Worm (Caenorhabditis elegans): ENCODE data around the gene W07G4.8.

Gene W07G4.8

ce11 chrV:13090130-13090770 is 40.9 kb upstream of the W07G4.8 start, which contains the start of gene C34B4.4 (continued):
- no peak for TF ChIP-seq nhr-25 (tag; optimal IDR thresholded peaks at IDR 0.05; ENCODE audit: borderline replicate concordance, insufficient read depth)

ce11 chrV:13088485-13088884 is 39.1 kb upstream of the W07G4.8 start:
- TF ChIP-seq skn-1 (tag; optimal IDR thresholded peaks at IDR 0.05) (no peak), nhr-41 (GFP tag; IDR thresholded peaks at IDR 0.05) (no peak), dmd-6 (GFP tag; IDR thresholded peaks at IDR 0.05) (no peak), lin-38 (GFP tag; IDR thresholded peaks at IDR 0.05) (peak; percentile 19), ces-1 (GFP tag; optimal IDR thresholded peaks at IDR 0.05) (no peak), daf-16 (GFP tag; optimal IDR thresholded peaks at IDR 0.05) (peak in 1 of 2 experiments; percentile 56), daf-16 (tag; optimal IDR thresholded peaks at IDR 0.05) (no peak), vab-7 (GFP tag; IDR thresholded peaks at IDR 0.05) (no peak), ztf-7 (tag; optimal IDR thresholded peaks at IDR 0.05) (no peak), ctbp-1 (GFP tag; IDR thresholded peaks at IDR 0.05) (peak; percentile 26; the same call in 1 of the 2 replicates), ceh-32 (tag; optimal IDR thresholded peaks at IDR 0.05; ENCODE audit: poor library complexity) (no peak), nhr-25 (tag; optimal IDR thresholded peaks at IDR 0.05; ENCODE audit: borderline replicate concordance, insufficient read depth) (no peak), ceh-44 (GFP tag; IDR thresholded peaks at IDR 0.05) (no peak), nhr-42 (GFP tag; IDR thresholded peaks at IDR 0.05) (no peak), pha-4 (GFP tag; IDR thresholded peaks at IDR 0.05) (no peak), pha-4 (tag; optimal IDR thresholded peaks at IDR 0.05) (no peak)

ce11 chrV:13085917-13086552 is 36.7 kb upstream of the W07G4.8 start:
- TF ChIP-seq hlh-30 (tag; optimal IDR thresholded peaks at IDR 0.05; ENCODE audit: insufficient read depth): peak; percentile 71
- TF ChIP-seq egl-43 (GFP tag; IDR thresholded peaks at IDR 0.05): peak; percentile 74
- peak; percentile 28 for TF ChIP-seq dpl-1 (GFP tag; optimal IDR thresholded peaks at IDR 0.05)
- peak; percentile 19 for TF ChIP-seq nhr-102 (tag; optimal IDR thresholded peaks at IDR 0.05)
- TF ChIP-seq ceh-82 (tag; optimal IDR thresholded peaks at IDR 0.05): no peak
- TF ChIP-seq dve-1 (tag; optimal IDR thresholded peaks at IDR 0.05; ENCODE audit: insufficient read depth): peak; percentile 45
- TF ChIP-seq nhr-237 (tag; optimal IDR thresholded peaks at IDR 0.05): no peak
- TF ChIP-seq sdz-12 (GFP tag; optimal IDR thresholded peaks at IDR 0.05): no peak
- TF ChIP-seq lin-13 (GFP tag; optimal IDR thresholded peaks at IDR 0.05): no peak
- TF ChIP-seq rbr-2 (tag; optimal IDR thresholded peaks at IDR 0.05): peak; percentile 67
- TF ChIP-seq skn-1 (tag; optimal IDR thresholded peaks at IDR 0.05): no peak
- peak; percentile 26 for TF ChIP-seq mxl-3 (GFP tag; optimal IDR thresholded peaks at IDR 0.05)
- TF ChIP-seq zip-11 (GFP tag; IDR thresholded peaks at IDR 0.05): no peak
- peak; percentile 85 for TF ChIP-seq saeg-2 (GFP tag; IDR thresholded peaks at IDR 0.05)
- no peak for TF ChIP-seq unc-130 (GFP tag; optimal IDR thresholded peaks at IDR 0.05)
- TF ChIP-seq nhr-48 (tag; optimal IDR thresholded peaks at IDR 0.05): peak; percentile 11
- TF ChIP-seq mep-1 (tag; optimal IDR thresholded peaks at IDR 0.05): peak; percentile 89
- no peak for TF ChIP-seq Y48G9A.11 (GFP tag; IDR thresholded peaks at IDR 0.05)
- no peak for TF ChIP-seq nhr-111 (GFP tag; optimal IDR thresholded peaks at IDR 0.05)
- no peak for TF ChIP-seq jun-1 (tag; optimal IDR thresholded peaks at IDR 0.05)
- no peak for TF ChIP-seq Y5F2A.4 (GFP tag; optimal IDR thresholded peaks at IDR 0.05)
- TF ChIP-seq duxl-1 (tag; optimal IDR thresholded peaks at IDR 0.05; ENCODE audit: poor library complexity): no peak
- peak; percentile 73 for TF ChIP-seq tra-1 (GFP tag; IDR thresholded peaks at IDR 0.05)
- 0 out of 2 replicates have a peak, but pooled peaks have one; percentile 24 for TF ChIP-seq mdt-29 (GFP tag; IDR thresholded peaks at IDR 0.05)
- TF ChIP-seq T20F7.1 (GFP tag; optimal IDR thresholded peaks at IDR 0.05): peak; percentile 52
- no peak for TF ChIP-seq snpc-4 (tag; optimal IDR thresholded peaks at IDR 0.05)
- TF ChIP-seq fkh-10 (GFP tag; optimal IDR thresholded peaks at IDR 0.05): no peak
- TF ChIP-seq lin-39 (tag; optimal IDR thresholded peaks at IDR 0.05): no peak
- peak; percentile 70; the same call in 1 of the 2 replicates for TF ChIP-seq T26A8.4 (GFP tag; IDR thresholded peaks at IDR 0.05)
- TF ChIP-seq gei-8 (GFP tag; optimal IDR thresholded peaks at IDR 0.05): no peak
- no peak for TF ChIP-seq mxl-2 (GFP tag; conservative IDR thresholded peaks at IDR 0.05)
